Fruit fly (Drosophila melanogaster): ENCODE data around the gene Burs.

dm6 chr3R:21758145-21758856, 11.0 kb upstream of the Burs start, which contains the start of gene CG42335:
- TF ChIP-seq Sin3A (optimal IDR thresholded peaks at IDR 0.05) = no peak
- no peak for TF ChIP-seq psq (optimal IDR thresholded peaks at IDR 0.05)
- no peak for TF ChIP-seq Myc (optimal IDR thresholded peaks at IDR 0.05)
- TF ChIP-seq ttk (optimal IDR thresholded peaks at IDR 0.05) = no peak
- no peak for TF ChIP-seq h (optimal IDR thresholded peaks at IDR 0.05)
